Worm (Caenorhabditis elegans) whole organism, L3 larva: ENCODE results near the gene C34C12.7.
A peak's percentile ranks its signal among the peaks of the same experiment; 100 is the strongest.

Experiments
- R02D3.7 ChIP-seq: fragments of 150-350 bp; optimal IDR thresholded peaks from 2 replicates; lab custom pipeline; 2014; ENCODE audit warnings: missing biosample characterization, missing genetic modification characterization
- ZK546.5 ChIP-seq: sonication (generic microtip); optimal IDR thresholded peaks from 2 replicates; lab custom pipeline; 2017; ENCODE audit warnings: missing biosample characterization, missing genetic modification characterization
- aly-2 ChIP-seq: fragments of 150-350 bp; optimal IDR thresholded peaks from 2 replicates; lab custom pipeline; 2014; ENCODE audit warnings: missing biosample characterization, missing genetic modification characterization
- ama-1 ChIP-seq: fragments of 150-350 bp; optimal IDR thresholded peaks from 2 replicates; lab custom pipeline; 2018
- ceh-16 ChIP-seq: sonication (generic microtip); optimal IDR thresholded peaks from 2 replicates; lab custom pipeline; 2017; ENCODE audit warnings: missing biosample characterization, missing genetic modification characterization
- ceh-28 ChIP-seq: fragments of 150-350 bp; optimal IDR thresholded peaks from 2 replicates; lab custom pipeline; 2014; ENCODE audit warnings: missing biosample characterization, missing genetic modification reagents, missing genetic modification characterization
- ceh-82 ChIP-seq: fragments of 150-350 bp; optimal IDR thresholded peaks from 2 replicates; lab custom pipeline; 2014; ENCODE audit warnings: missing biosample characterization, missing genetic modification characterization
- ceh-9 ChIP-seq: sonication (generic microtip); optimal IDR thresholded peaks from 2 replicates; lab custom pipeline; 2018; ENCODE audit warnings: missing biosample characterization, missing genetic modification characterization
- daf-12 ChIP-seq: fragments of 150-350 bp; optimal IDR thresholded peaks from 2 replicates; lab custom pipeline; 2014; ENCODE audit warnings: missing biosample characterization, missing genetic modification reagents, missing genetic modification characterization
- egl-27 ChIP-seq: sonication (generic microtip); optimal IDR thresholded peaks from 4 replicates; lab custom pipeline; 2017; ENCODE audit warnings: missing biosample characterization, missing genetic modification reagents, missing genetic modification characterization
- egl-5 ChIP-seq: fragments of 150-350 bp; optimal IDR thresholded peaks from 2 replicates; lab custom pipeline; 2017; ENCODE audit warnings: missing biosample characterization, missing genetic modification reagents, missing genetic modification characterization, inconsistent platforms
- elt-1 ChIP-seq: fragments of 150-350 bp; optimal IDR thresholded peaks from 2 replicates; lab custom pipeline; 2014; ENCODE audit warnings: missing biosample characterization, missing genetic modification characterization
- elt-2 ChIP-seq: sonication (generic microtip); optimal IDR thresholded peaks from 2 replicates; lab custom pipeline; 2016; ENCODE audit warnings: missing genetic modification reagents, mild to moderate bottlenecking, missing genetic modification characterization, missing compliant biosample characterization
- elt-3 ChIP-seq, 3 experiments: fragments of 150-350 bp in 1 of 3; sonication (generic microtip) in 2 of 3; optimal IDR thresholded peaks; 2 replicates in 2 of 3; 4 replicates in 1 of 3; lab custom pipeline; 2014 to 2017; ENCODE audit warnings: missing biosample characterization in 3 of 3, missing genetic modification characterization in 3 of 3
- eor-1 ChIP-seq, 2 experiments: fragments of 150-350 bp; optimal IDR thresholded peaks; 2 replicates each; lab custom pipeline; 2014 to 2018; ENCODE audit warnings: missing biosample characterization in 2 of 2, missing genetic modification characterization in 2 of 2
- fkh-10 ChIP-seq: sonication (generic microtip); optimal IDR thresholded peaks from 2 replicates; lab custom pipeline; 2017; ENCODE audit warnings: missing biosample characterization, missing genetic modification reagents, missing genetic modification characterization
- fkh-2 ChIP-seq: fragments of 150-350 bp; optimal IDR thresholded peaks from 2 replicates; lab custom pipeline; 2014; ENCODE audit warnings: missing biosample characterization, missing genetic modification reagents, missing genetic modification characterization
- fos-1 ChIP-seq: fragments of 150-350 bp; optimal IDR thresholded peaks from 2 replicates; lab custom pipeline; 2014; ENCODE audit warnings: missing biosample characterization, missing genetic modification characterization
- hmg-11 ChIP-seq: sonication (generic microtip); optimal IDR thresholded peaks from 2 replicates; lab custom pipeline; 2016; ENCODE audit warnings: missing genetic modification characterization, missing compliant biosample characterization
- jun-1 ChIP-seq: fragments of 150-350 bp; optimal IDR thresholded peaks from 2 replicates; lab custom pipeline; 2014; ENCODE audit warnings: missing biosample characterization, missing genetic modification reagents, missing genetic modification characterization
- lin-15B ChIP-seq: fragments of 150-350 bp; optimal IDR thresholded peaks from 2 replicates; lab custom pipeline; 2014; ENCODE audit warnings: missing biosample characterization, missing genetic modification characterization
- lin-39 ChIP-seq: fragments of 150-350 bp; optimal IDR thresholded peaks from 2 replicates; lab custom pipeline; 2018; ENCODE audit warnings: missing biosample characterization, missing genetic modification reagents, missing genetic modification characterization
- lsy-12 ChIP-seq: sonication (generic microtip); optimal IDR thresholded peaks from 2 replicates; lab custom pipeline; 2016; ENCODE audit warnings: mild to moderate bottlenecking, missing genetic modification characterization, missing compliant biosample characterization
- mdl-1 ChIP-seq: fragments of 150-350 bp; optimal IDR thresholded peaks from 2 replicates; lab custom pipeline; 2014; ENCODE audit warnings: missing biosample characterization, missing genetic modification characterization
- mml-1 ChIP-seq: fragments of 150-350 bp; sonication (generic microtip); optimal IDR thresholded peaks from 3 replicates; lab custom pipeline; 2014; ENCODE audit warnings: missing biosample characterization, missing genetic modification characterization
- nfya-1 ChIP-seq: sonication (generic microtip); optimal IDR thresholded peaks from 2 replicates; lab custom pipeline; 2017; ENCODE audit warnings: missing genetic modification characterization, mild to moderate bottlenecking, missing compliant biosample characterization, antibody characterized with exemption, moderate library complexity; ENCODE audit not compliant: insufficient read depth
- nhr-11 ChIP-seq: fragments of 150-350 bp; optimal IDR thresholded peaks from 2 replicates; lab custom pipeline; 2014; ENCODE audit warnings: missing biosample characterization, missing genetic modification characterization
- nhr-12 ChIP-seq: fragments of 150-350 bp; optimal IDR thresholded peaks from 2 replicates; lab custom pipeline; 2014; ENCODE audit warnings: missing biosample characterization, missing genetic modification characterization
- nhr-23 ChIP-seq: fragments of 150-350 bp; optimal IDR thresholded peaks from 2 replicates; lab custom pipeline; 2014; ENCODE audit warnings: missing biosample characterization, missing genetic modification reagents, missing genetic modification characterization
- nhr-237 ChIP-seq: fragments of 150-350 bp; optimal IDR thresholded peaks from 2 replicates; lab custom pipeline; 2014; ENCODE audit warnings: missing biosample characterization, missing genetic modification characterization
- nhr-25 ChIP-seq: sonication (generic microtip); optimal IDR thresholded peaks from 2 replicates; lab custom pipeline; 2017; ENCODE audit warnings: missing biosample characterization, missing genetic modification characterization
- nhr-28 ChIP-seq: fragments of 150-350 bp; optimal IDR thresholded peaks from 2 replicates; lab custom pipeline; 2014; ENCODE audit warnings: missing biosample characterization, missing genetic modification characterization
- nhr-43 ChIP-seq: sonication (generic microtip); optimal IDR thresholded peaks from 2 replicates; lab custom pipeline; 2016; ENCODE audit warnings: mild to moderate bottlenecking, missing genetic modification characterization, missing compliant biosample characterization; ENCODE audit not compliant: poor library complexity, severe bottlenecking
- nhr-67 ChIP-seq: fragments of 150-350 bp; optimal IDR thresholded peaks from 2 replicates; lab custom pipeline; 2014; ENCODE audit warnings: missing biosample characterization, missing genetic modification characterization
- nhr-76 ChIP-seq: fragments of 150-350 bp; sonication (generic microtip); optimal IDR thresholded peaks from 5 replicates; lab custom pipeline; 2014; ENCODE audit warnings: missing biosample characterization, missing genetic modification characterization
- nhr-77 ChIP-seq: fragments of 150-350 bp; optimal IDR thresholded peaks from 2 replicates; lab custom pipeline; 2014; ENCODE audit warnings: missing biosample characterization, missing genetic modification characterization
- pha-4 ChIP-seq: fragments of 150-350 bp; optimal IDR thresholded peaks from 2 replicates; lab custom pipeline; 2014; ENCODE audit warnings: missing biosample characterization, missing genetic modification reagents, missing genetic modification characterization
- pqm-1 ChIP-seq: fragments of 150-350 bp; optimal IDR thresholded peaks from 2 replicates; lab custom pipeline; 2017; ENCODE audit warnings: missing biosample characterization, missing genetic modification characterization, inconsistent platforms
- sea-2 ChIP-seq: fragments of 150-350 bp; sonication (generic microtip); optimal IDR thresholded peaks from 4 replicates; lab custom pipeline; 2014; ENCODE audit warnings: missing biosample characterization, missing genetic modification reagents, missing genetic modification characterization
- skn-1 ChIP-seq: fragments of 150-350 bp; optimal IDR thresholded peaks from 2 replicates; lab custom pipeline; 2014; ENCODE audit warnings: missing biosample characterization, missing genetic modification characterization
- snpc-4 ChIP-seq: fragments of 150-350 bp; optimal IDR thresholded peaks from 2 replicates; lab custom pipeline; 2014; ENCODE audit warnings: missing biosample characterization, missing genetic modification characterization
- tbx-2 ChIP-seq: sonication (generic microtip); optimal IDR thresholded peaks from 2 replicates; lab custom pipeline; 2016; ENCODE audit warnings: mild to moderate bottlenecking, missing genetic modification characterization, missing compliant biosample characterization
- unc-39 ChIP-seq: sonication (generic microtip); optimal IDR thresholded peaks from 4 replicates; lab custom pipeline; 2017; ENCODE audit warnings: missing biosample characterization, missing genetic modification characterization
- unc-62 ChIP-seq: fragments of 150-350 bp; sonication (generic microtip); optimal IDR thresholded peaks from 4 replicates; lab custom pipeline; 2014; ENCODE audit warnings: missing biosample characterization, missing genetic modification reagents, missing genetic modification characterization
- zag-1 ChIP-seq: fragments of 150-350 bp; optimal IDR thresholded peaks from 2 replicates; lab custom pipeline; 2014; ENCODE audit warnings: missing biosample characterization, missing genetic modification characterization
- ztf-11 ChIP-seq: fragments of 150-350 bp; optimal IDR thresholded peaks from 2 replicates; lab custom pipeline; 2014; ENCODE audit warnings: missing biosample characterization, missing genetic modification characterization
- ztf-4 ChIP-seq: fragments of 150-350 bp; optimal IDR thresholded peaks from 2 replicates; lab custom pipeline; 2014; ENCODE audit warnings: missing biosample characterization, missing genetic modification characterization

The C34C12.7 gene

ce11 chrIII:3475014-3475413, 13.1 kb downstream of the C34C12.7 start:
- TF ChIP-seq elt-2 (peak; percentile 38), nhr-43 (tag; lab: Kevin White, UChicago) (no peak), pqm-1 (tag; lab: Kevin White, UChicago) (peak; percentile 68)

ce11 chrIII:3471403-3472053, 16.6 kb downstream of the C34C12.7 start, which contains the start of gene rsu-1:
rsu-1 (plus strand) TSS chrIII:3472003.
- TF ChIP-seq sea-2 (GFP tag; lab: Kevin White, UChicago) (no peak), nhr-11 (tag; lab: Kevin White, UChicago) (no peak), unc-62 (GFP tag; lab: Kevin White, UChicago) (no peak), jun-1 (tag; lab: Kevin White, UChicago) (no peak), lin-39 (tag; lab: Kevin White, UChicago) (peak; percentile 50), pqm-1 (tag; lab: Kevin White, UChicago) (peak; percentile 48), ceh-28 (tag; lab: Kevin White, UChicago) (peak; percentile 50), nhr-28 (no peak), ama-1 (lab: Kevin White, UChicago) (no peak), mml-1 (tag; lab: Kevin White, UChicago) (no peak), ceh-9 (tag; lab: Kevin White, UChicago) (no peak), ZK546.5 (tag; lab: Kevin White, UChicago) (no peak), egl-27 (tag; lab: Kevin White, UChicago) (no peak), nhr-12 (tag; lab: Kevin White, UChicago) (no peak), nhr-76 (tag; lab: Kevin White, UChicago) (no peak), elt-1 (tag; lab: Kevin White, UChicago) (no peak), nfya-1 (peak; percentile 68), aly-2 (tag; lab: Kevin White, UChicago) (no peak), lsy-12 (tag; lab: Kevin White, UChicago) (no peak), nhr-67 (tag; lab: Kevin White, UChicago) (no peak), skn-1 (no peak), nhr-237 (tag; lab: Kevin White, UChicago) (no peak), fkh-2 (tag; lab: Kevin White, UChicago) (no peak), fkh-10 (GFP tag; lab: Kevin White, UChicago) (no peak), hmg-11 (tag; lab: Kevin White, UChicago) (peak; percentile 81), nhr-25 (tag; lab: Kevin White, UChicago) (peak; percentile 83), nhr-77 (tag; lab: Kevin White, UChicago) (no peak), tbx-2 (tag; lab: Kevin White, UChicago) (no peak), ztf-4 (no peak), ceh-16 (tag; lab: Kevin White, UChicago) (no peak), fos-1 (tag; lab: Kevin White, UChicago) (no peak), snpc-4 (tag; lab: Kevin White, UChicago) (no peak), egl-5 (tag; lab: Kevin White, UChicago) (no peak), ztf-11 (tag; lab: Kevin White, UChicago) (no peak), lin-15B (tag; lab: Kevin White, UChicago) (peak; percentile 48), eor-1 (tag; optimal IDR thresholded peaks at IDR 0.05; lab: Kevin White, UChicago) (no peak), zag-1 (tag; lab: Kevin White, UChicago) (no peak), nhr-43 (tag; lab: Kevin White, UChicago) (no peak), nhr-23 (tag; lab: Kevin White, UChicago) (peak; percentile 44), pha-4 (peak; percentile 45), R02D3.7 (tag; lab: Kevin White, UChicago) (no peak), elt-2 (peak; percentile 31), ceh-82 (tag; lab: Kevin White, UChicago) (no peak), elt-3 (tag; optimal IDR thresholded peaks at IDR 0.05; lab: Kevin White, UChicago) (no peak), mdl-1 (tag; lab: Kevin White, UChicago) (no peak), daf-12 (no peak), unc-39 (no peak)
